Fruit fly (Drosophila melanogaster) whole organism, embryonic: ENCODE measurements around the gene pod1.

Experiments used
- ATbp ChIP-seq: fragments of 200-800 bp; sonication (Bioruptor generic); optimal IDR thresholded peaks from 2 replicates; lab custom pipeline; 2017; ENCODE audit warnings: missing biosample characterization, mild to moderate bottlenecking, missing genetic modification characterization, missing genetic modification reagents
- BEAF-32 ChIP-seq: fragments of 200-800 bp; sonication (Bioruptor generic); optimal IDR thresholded peaks from 3 replicates; lab custom pipeline; 2017; ENCODE audit warnings: missing biosample characterization, missing genetic modification characterization, mild to moderate bottlenecking, moderate library complexity, missing genetic modification reagents
- Bteb2 ChIP-seq: fragments of 200-800 bp; sonication (Bioruptor generic); optimal IDR thresholded peaks from 2 replicates; lab custom pipeline; 2016; ENCODE audit warnings: missing biosample characterization, missing genetic modification characterization
- CG12071 ChIP-seq: fragments of 200-800 bp; sonication (Bioruptor generic); optimal IDR thresholded peaks from 3 replicates; lab custom pipeline; 2018; ENCODE audit warnings: missing biosample characterization, mild to moderate bottlenecking, missing genetic modification characterization
- CG12299 ChIP-seq: fragments of 200-800 bp; sonication (Bioruptor generic); optimal IDR thresholded peaks from 2 replicates; lab custom pipeline; 2018; ENCODE audit warnings: missing biosample characterization, mild to moderate bottlenecking, missing genetic modification characterization
- CG16813 ChIP-seq: fragments of 200-800 bp; sonication (Bioruptor generic); IDR thresholded peaks from 3 replicates; pipeline ENCODE4 v1.3.6; 2022; ENCODE audit warnings: missing biosample characterization, missing genetic modification characterization; ENCODE audit not compliant: partially characterized antibody
- CG17385 ChIP-seq: fragments of 200-800 bp; sonication (Bioruptor generic); optimal IDR thresholded peaks from 3 replicates; lab custom pipeline; 2018; ENCODE audit warnings: missing biosample characterization, mild to moderate bottlenecking, missing genetic modification characterization
- CG2889 ChIP-seq: fragments of 200-800 bp; sonication (Bioruptor generic); IDR thresholded peaks from 3 replicates; pipeline ENCODE4 v1.3.6; 2022; ENCODE audit warnings: missing biosample characterization, missing genetic modification characterization
- CG3847 ChIP-seq: fragments of 200-800 bp; sonication (Bioruptor generic); IDR thresholded peaks from 2 replicates; pipeline ENCODE4 v1.3.6; 2022; ENCODE audit warnings: missing biosample characterization, missing genetic modification characterization
- CG42726 ChIP-seq: fragments of 200-800 bp; sonication (Bioruptor generic); IDR thresholded peaks from 2 replicates; pipeline ENCODE4 v1.3.6; 2022; ENCODE audit warnings: missing biosample characterization, missing genetic modification characterization; ENCODE audit not compliant: partially characterized antibody
- CG6791 ChIP-seq: fragments of 200-800 bp; sonication (Bioruptor generic); IDR thresholded peaks from 3 replicates; pipeline ENCODE4 v1.3.6; 2022; ENCODE audit warnings: missing biosample characterization, missing genetic modification characterization; ENCODE audit not compliant: partially characterized antibody
- CG7987 ChIP-seq: fragments of 200-800 bp; sonication (Bioruptor generic); optimal IDR thresholded peaks from 2 replicates; lab custom pipeline; 2018; ENCODE audit warnings: missing biosample characterization, mild to moderate bottlenecking, missing genetic modification characterization, moderate library complexity
- CG8290 ChIP-seq, 3 experiments: fragments of 200-800 bp; sonication (Bioruptor generic); optimal IDR thresholded peaks; 2 replicates each; lab custom pipeline; 2016 to 2019; ENCODE audit warnings: missing biosample characterization in 3 of 3, missing genetic modification characterization in 3 of 3, mild to moderate bottlenecking in 2 of 3, moderate library complexity in 1 of 3
- CG8478 ChIP-seq: fragments of >200 bp; optimal IDR thresholded peaks from 2 replicates; lab custom pipeline; 2018
- CHES-1-like ChIP-seq: fragments of 200-800 bp; sonication (Bioruptor generic); optimal IDR thresholded peaks from 2 replicates; lab custom pipeline; 2016; ENCODE audit warnings: missing biosample characterization, missing genetic modification characterization
- Eip74EF ChIP-seq, 2 experiments: fragments of 200-800 bp in 1 of 2; fragments of >200 bp in 1 of 2; sonication (Bioruptor generic) in 1 of 2; optimal IDR thresholded peaks; 2 replicates each; lab custom pipeline; 2017 to 2019; ENCODE audit warnings: missing biosample characterization in 2 of 2, missing genetic modification characterization in 2 of 2, mild to moderate bottlenecking in 1 of 2, moderate library complexity in 1 of 2
- Ets65A ChIP-seq: fragments of 200-800 bp; sonication (Bioruptor generic); peaks from one replicate; lab custom pipeline; 2016; ENCODE audit warnings: missing biosample characterization, missing genetic modification characterization
- Fer1 ChIP-seq: fragments of 200-800 bp; sonication (Bioruptor generic); optimal IDR thresholded peaks from 2 replicates; lab custom pipeline; 2017; ENCODE audit warnings: missing biosample characterization, mild to moderate bottlenecking, missing genetic modification characterization
- GATAe ChIP-seq: fragments of 200-800 bp; sonication (Bioruptor generic); conservative IDR thresholded peaks from 2 replicates; pipeline ENCODE4 v1.3.6; 2022; ENCODE audit warnings: missing biosample characterization, missing genetic modification characterization
- HmgZ ChIP-seq: fragments of 200-800 bp; sonication (Bioruptor generic); optimal IDR thresholded peaks from 2 replicates; lab custom pipeline; 2018; ENCODE audit warnings: missing biosample characterization, mild to moderate bottlenecking, missing genetic modification characterization
- Hr51 ChIP-seq, 2 experiments: fragments of 200-800 bp; sonication (Bioruptor generic); optimal IDR thresholded peaks; 2 replicates in 1 of 2; 3 replicates in 1 of 2; lab custom pipeline; 2016 to 2018; ENCODE audit warnings: missing biosample characterization in 2 of 2, missing genetic modification characterization in 2 of 2, mild to moderate bottlenecking in 1 of 2, moderate library complexity in 1 of 2
- Neu2 ChIP-seq: fragments of 200-800 bp; sonication (Bioruptor generic); optimal IDR thresholded peaks from 3 replicates; lab custom pipeline; 2016; ENCODE audit warnings: missing biosample characterization, missing genetic modification characterization, borderline replicate concordance
- NfI ChIP-seq: fragments of 200-800 bp; sonication (Bioruptor generic); optimal IDR thresholded peaks from 3 replicates; lab custom pipeline; 2018; ENCODE audit warnings: missing biosample characterization, mild to moderate bottlenecking, missing genetic modification characterization, moderate library complexity
- Rx ChIP-seq: fragments of 200-800 bp; sonication (Bioruptor generic); IDR thresholded peaks from 2 replicates; pipeline ENCODE4 v1.3.6; 2022; ENCODE audit warnings: missing biosample characterization, missing genetic modification characterization
- Side ChIP-seq: fragments of 200-800 bp; sonication (Bioruptor generic); optimal IDR thresholded peaks from 2 replicates; lab custom pipeline; 2016; ENCODE audit warnings: missing biosample characterization, missing genetic modification characterization
- YL-1 ChIP-seq: fragments of 200-800 bp; sonication (Bioruptor generic); optimal IDR thresholded peaks from 3 replicates; lab custom pipeline; 2017; ENCODE audit warnings: missing biosample characterization, mild to moderate bottlenecking, missing genetic modification characterization
- ash1 ChIP-seq: fragments of 200-800 bp; sonication (Bioruptor generic); optimal IDR thresholded peaks from 2 replicates; lab custom pipeline; 2018; ENCODE audit warnings: missing biosample characterization, mild to moderate bottlenecking, missing genetic modification characterization
- chn ChIP-seq: fragments of 200-800 bp; sonication (Bioruptor generic); optimal IDR thresholded peaks from 2 replicates; lab custom pipeline; 2016; ENCODE audit warnings: missing biosample characterization, missing genetic modification characterization
- ci ChIP-seq: fragments of 200-800 bp; sonication (Bioruptor generic); IDR thresholded peaks from 3 replicates; pipeline ENCODE4 v1.3.6; 2022; ENCODE audit warnings: missing biosample characterization, missing genetic modification characterization
- cwo ChIP-seq: fragments of 200-800 bp; sonication (Bioruptor generic); optimal IDR thresholded peaks from 3 replicates; lab custom pipeline; 2017; ENCODE audit warnings: missing biosample characterization, missing genetic modification characterization, mild to moderate bottlenecking, moderate library complexity, missing genetic modification reagents
- dan ChIP-seq: fragments of 200-800 bp; sonication (Bioruptor generic); IDR thresholded peaks from 2 replicates; pipeline ENCODE4 v1.3.6; 2022; ENCODE audit warnings: missing biosample characterization, missing genetic modification characterization
- disco-r ChIP-seq: fragments of 200-800 bp; sonication (Bioruptor generic); optimal IDR thresholded peaks from 2 replicates; lab custom pipeline; 2016; ENCODE audit warnings: missing biosample characterization, missing genetic modification characterization
- dpn ChIP-seq, 2 experiments: fragments of 200-800 bp; sonication (Bioruptor generic); optimal IDR thresholded peaks; 3 replicates each; lab custom pipeline; 2016; ENCODE audit warnings: missing biosample characterization in 2 of 2, missing genetic modification characterization in 2 of 2
- ems ChIP-seq: fragments of 200-800 bp; sonication (Bioruptor generic); optimal IDR thresholded peaks from 3 replicates; lab custom pipeline; 2016; ENCODE audit warnings: missing biosample characterization, missing genetic modification characterization
- h ChIP-seq: fragments of >200 bp; optimal IDR thresholded peaks from 2 replicates; lab custom pipeline; 2017
- hb ChIP-seq: fragments of 200-800 bp; sonication (Bioruptor generic); IDR thresholded peaks from 3 replicates; pipeline ENCODE4 v1.3.6; 2022; ENCODE audit warnings: missing biosample characterization, missing genetic modification characterization; ENCODE audit not compliant: partially characterized antibody
- hkb ChIP-seq, 2 experiments: fragments of 200-800 bp in 1 of 2; fragments of >200 bp in 1 of 2; sonication (Bioruptor generic) in 1 of 2; IDR thresholded peaks in 1 of 2; optimal IDR thresholded peaks in 1 of 2; 2 replicates each; pipeline versions ENCODE4 v1.3.6 to Lab custom; 2017 to 2022; ENCODE audit warnings: missing biosample characterization in 1 of 2, missing genetic modification characterization in 1 of 2
- lbe ChIP-seq: fragments of 200-800 bp; sonication (Bioruptor generic); optimal IDR thresholded peaks from 2 replicates; lab custom pipeline; 2016; ENCODE audit warnings: missing biosample characterization, mild to moderate bottlenecking, missing genetic modification characterization
- nerfin-2 ChIP-seq: fragments of 200-800 bp; sonication (Bioruptor generic); IDR thresholded peaks from 2 replicates; pipeline ENCODE4 v1.3.6; 2022; ENCODE audit warnings: missing biosample characterization, missing genetic modification characterization; ENCODE audit not compliant: partially characterized antibody
- nom ChIP-seq: fragments of 200-800 bp; sonication (Bioruptor generic); optimal IDR thresholded peaks from 2 replicates; lab custom pipeline; 2017; ENCODE audit warnings: missing biosample characterization, missing genetic modification characterization, mild to moderate bottlenecking, moderate library complexity, missing genetic modification reagents
- odd ChIP-seq: fragments of 200-800 bp; sonication (Bioruptor generic); optimal IDR thresholded peaks from 2 replicates; lab custom pipeline; 2017; ENCODE audit warnings: missing biosample characterization, mild to moderate bottlenecking, missing genetic modification characterization
- peb ChIP-seq: fragments of 200-800 bp; sonication (Bioruptor generic); IDR thresholded peaks from 2 replicates; pipeline ENCODE4 v1.3.6; 2022; ENCODE audit warnings: missing biosample characterization, missing genetic modification characterization
- pzg ChIP-seq: fragments of 200-800 bp; sonication (Bioruptor generic); optimal IDR thresholded peaks from 3 replicates; lab custom pipeline; 2018; ENCODE audit warnings: missing biosample characterization, mild to moderate bottlenecking, missing genetic modification characterization, moderate library complexity
- run ChIP-seq: fragments of 200-800 bp; sonication (Bioruptor generic); optimal IDR thresholded peaks from 3 replicates; lab custom pipeline; 2018; ENCODE audit warnings: missing biosample characterization, mild to moderate bottlenecking, missing genetic modification characterization
- salm ChIP-seq: fragments of 200-800 bp; sonication (Bioruptor generic); optimal IDR thresholded peaks from 2 replicates; lab custom pipeline; 2018; ENCODE audit warnings: missing biosample characterization, mild to moderate bottlenecking, missing genetic modification characterization
- slp2 ChIP-seq: fragments of 200-800 bp; sonication (Bioruptor generic); optimal IDR thresholded peaks from 2 replicates; lab custom pipeline; 2016; ENCODE audit warnings: missing biosample characterization, missing genetic modification characterization
- tll ChIP-seq, 2 experiments: fragments of 200-800 bp in 1 of 2; fragments of >200 bp in 1 of 2; sonication (Bioruptor generic) in 1 of 2; optimal IDR thresholded peaks; 2 replicates each; lab custom pipeline; 2017 to 2019; ENCODE audit warnings: missing biosample characterization in 2 of 2, missing genetic modification characterization in 2 of 2, mild to moderate bottlenecking in 1 of 2, moderate library complexity in 1 of 2
- zen ChIP-seq: fragments of 200-800 bp; sonication (Bioruptor generic); optimal IDR thresholded peaks from 3 replicates; lab custom pipeline; 2018; ENCODE audit warnings: missing biosample characterization, mild to moderate bottlenecking, missing genetic modification characterization, moderate library complexity
- zfh1 ChIP-seq: fragments of 200-800 bp; sonication (Bioruptor generic); IDR thresholded peaks from 3 replicates; pipeline ENCODE4 v1.3.6; 2022; ENCODE audit warnings: missing biosample characterization, missing genetic modification characterization

The pod1 gene

DNA sequence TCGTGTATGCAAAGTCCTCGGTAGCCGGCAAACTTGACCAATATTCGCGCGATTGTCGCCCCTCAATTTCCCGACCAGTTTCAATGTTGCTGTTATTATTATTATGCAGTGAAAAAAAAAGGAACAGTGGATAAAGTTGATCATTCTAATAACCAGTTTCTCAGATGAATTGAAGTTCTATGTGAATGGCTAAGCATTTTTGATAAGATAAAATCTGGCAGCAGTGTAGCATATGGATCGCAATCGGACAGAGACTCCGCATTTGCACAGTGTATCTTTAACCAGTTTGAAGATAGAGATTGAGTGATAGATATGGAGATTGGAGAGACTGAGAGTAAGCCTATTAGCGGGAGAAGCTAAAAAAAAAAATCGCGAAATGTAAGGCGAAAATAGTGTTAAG is 10.1 kb upstream of the pod1 start (continued):
- TF ChIP-seq pzg (GFP tag; lab: Kevin White, UChicago) (no peak), HmgZ (peak; percentile 60), CG42726 (GFP tag; lab: Robert Waterston, UW) (no peak), salm (tag; lab: Kevin White, UChicago) (peak; percentile 42), CG12071 (GFP tag; lab: Kevin White, UChicago) (peak; percentile 80), nerfin-2 (GFP tag; lab: Robert Waterston, UW) (no peak), nom (GFP tag; lab: Kevin White, UChicago) (no peak), zen (no peak), CG2889 (GFP tag; lab: Robert Waterston, UW) (0 out of 3 replicates have a peak, but pooled peaks have one; percentile 36), BEAF-32 (GFP tag; lab: Kevin White, UChicago) (no peak), disco-r (GFP tag; lab: Kevin White, UChicago) (peak; percentile 45), run (tag; lab: Kevin White, UChicago) (no peak), CG16813 (no peak), Ets65A (GFP tag; lab: Kevin White, UChicago) (peak; percentile 98), chn (GFP tag; lab: Kevin White, UChicago) (peak; percentile 67), lbe (GFP tag; lab: Kevin White, UChicago) (no peak), GATAe (GFP tag; lab: Robert Waterston, UW) (no peak), NfI (GFP tag; lab: Kevin White, UChicago) (peak; percentile 76), Side (GFP tag; lab: Kevin White, UChicago) (peak; percentile 74), Fer1 (GFP tag; lab: Kevin White, UChicago) (peak; percentile 64), ash1 (GFP tag; lab: Kevin White, UChicago) (no peak), odd (GFP tag; lab: Kevin White, UChicago) (peak; percentile 34), Neu2 (GFP tag; lab: Kevin White, UChicago) (no peak), tll (GFP tag; optimal IDR thresholded peaks at IDR 0.05; lab: Kevin White, UChicago) (no peak), peb (GFP tag; lab: Robert Waterston, UW) (no peak), hb (GFP tag; lab: Robert Waterston, UW) (no peak), dpn (GFP tag; optimal IDR thresholded peaks at IDR 0.05; lab: Kevin White, UChicago) (peak; percentile 79 to 80), Hr51 (GFP tag; optimal IDR thresholded peaks at IDR 0.05; lab: Kevin White, UChicago) (peak; percentile 15 to 81), ATbp (GFP tag; lab: Kevin White, UChicago) (peak; percentile 62), zfh1 (GFP tag; lab: Robert Waterston, UW) (peak; percentile 78), CHES-1-like (peak; percentile 56), slp2 (GFP tag; lab: Kevin White, UChicago) (peak; percentile 61), CG17385 (GFP tag; lab: Kevin White, UChicago) (peak; percentile 68), Eip74EF (GFP tag; optimal IDR thresholded peaks at IDR 0.05; lab: Kevin White, UChicago) (peak in 1 of 2 experiments; percentile 37), CG12299 (tag; lab: Kevin White, UChicago) (no peak), ci (peak; percentile 87), hkb (optimal IDR thresholded peaks at IDR 0.05; lab: Kevin White, UChicago) (no peak), hkb (GFP tag; IDR thresholded peaks at IDR 0.05; lab: Robert Waterston, UW) (peak; percentile 61; the same call in 1 of the 2 replicates), Bteb2 (GFP tag; lab: Kevin White, UChicago) (peak; percentile 64), cwo (GFP tag; lab: Kevin White, UChicago) (peak; percentile 45), CG8478 (lab: Kevin White, UChicago) (no peak), CG7987 (GFP tag; lab: Kevin White, UChicago) (peak; percentile 42), Rx (GFP tag; lab: Robert Waterston, UW) (peak; percentile 72), h (no peak), CG3847 (GFP tag; lab: Robert Waterston, UW) (peak; percentile 70), YL-1 (GFP tag; lab: Kevin White, UChicago) (peak; percentile 3), CG6791 (no peak), dan (no peak), ems (GFP tag; lab: Kevin White, UChicago) (peak; percentile 58), CG8290 (GFP tag; optimal IDR thresholded peaks at IDR 0.05; lab: Kevin White, UChicago) (no peak), CG8290 (tag; optimal IDR thresholded peaks at IDR 0.05; lab: Kevin White, UChicago) (peak in 1 of 2 experiments; percentile 92)
